Worm (Caenorhabditis elegans): ENCODE measurements around the gene C34B4.2.

ce11 chrV:13043832-13044521 is 38.9 kb upstream of the C34B4.2 start:
- no peak for TF ChIP-seq egl-27 (tag; optimal IDR thresholded peaks at IDR 0.05)
- TF ChIP-seq tra-1 (GFP tag; IDR thresholded peaks at IDR 0.05), result no peak
- no peak for TF ChIP-seq zfp-3 (GFP tag; conservative IDR thresholded peaks at IDR 0.05)
- no peak for TF ChIP-seq set-16 (GFP tag; IDR thresholded peaks at IDR 0.05)
- TF ChIP-seq unc-62 (GFP tag; optimal IDR thresholded peaks at IDR 0.05 in 1 of 2), result no peak
- no peak for TF ChIP-seq unc-62 (tag; optimal IDR thresholded peaks at IDR 0.05)
- no peak for TF ChIP-seq lir-3 (tag; optimal IDR thresholded peaks at IDR 0.05)
- TF ChIP-seq ZK337.2 (GFP tag; IDR thresholded peaks at IDR 0.05), result no peak
- no peak for TF ChIP-seq pha-4 (GFP tag; IDR thresholded peaks at IDR 0.05)
- TF ChIP-seq pha-4 (tag; optimal IDR thresholded peaks at IDR 0.05), result no peak
- no peak for TF ChIP-seq nhr-11 (tag; optimal IDR thresholded peaks at IDR 0.05)
- no peak for TF ChIP-seq nhr-76 (tag; optimal IDR thresholded peaks at IDR 0.05)
- no peak for TF ChIP-seq skn-1 (tag; optimal IDR thresholded peaks at IDR 0.05)

All from whole organism, L4 larva.